Fruit fly (Drosophila melanogaster): Measurements from ENCODE around the gene shv.

Gene shv

DNA sequence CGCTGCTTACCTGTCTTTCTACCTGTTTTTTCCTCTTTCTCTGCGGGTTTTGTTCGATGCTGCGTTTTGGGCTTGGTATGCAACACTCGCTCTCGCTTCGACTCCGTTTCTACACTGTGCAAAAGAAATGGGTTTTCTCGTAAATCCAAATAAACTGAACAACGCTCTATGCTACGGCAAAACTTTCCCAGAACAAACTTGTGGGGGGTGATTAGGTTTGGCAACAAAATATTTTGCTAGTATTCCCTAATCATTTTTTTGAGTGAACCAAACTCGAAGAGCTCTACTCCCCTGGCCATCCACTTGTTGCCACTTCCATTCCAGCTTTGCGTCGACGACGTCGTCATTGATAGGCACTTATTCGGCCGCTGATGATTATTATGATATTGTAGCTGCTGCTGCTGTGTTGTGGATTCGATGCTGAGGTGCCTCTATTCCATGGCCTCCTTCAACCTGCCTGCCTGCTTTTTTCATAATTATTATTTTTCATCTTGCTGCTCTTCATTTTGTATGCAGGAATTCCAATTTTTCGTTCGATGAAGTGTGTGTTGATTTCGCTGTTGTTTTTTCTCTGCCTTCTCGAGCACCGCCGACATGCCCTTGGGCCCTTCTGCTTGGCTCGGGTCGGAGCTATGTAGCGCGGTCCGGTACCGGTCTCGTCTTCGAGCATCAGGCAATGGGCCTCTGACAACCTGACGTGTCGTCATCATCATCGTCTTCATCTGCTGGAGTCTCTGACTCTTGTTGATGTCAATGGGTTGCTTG lies 10.8 kb upstream of the shv start (continued):
- TF ChIP-seq CG8632 (GFP tag; optimal IDR thresholded peaks at IDR 0.05) = peak; percentile 96
- TF ChIP-seq Ets21C (GFP tag; optimal IDR thresholded peaks at IDR 0.05) = peak; percentile 95
- peak; percentile 97 for TF ChIP-seq Hr39 (GFP tag; optimal IDR thresholded peaks at IDR 0.05)
- peak; percentile 84 for TF ChIP-seq Blimp-1 (GFP tag; optimal IDR thresholded peaks at IDR 0.05)
- TF ChIP-seq dsx (GFP tag; optimal IDR thresholded peaks at IDR 0.05; ENCODE audit: poor library complexity, severe bottlenecking) = peak; percentile 94
- TF ChIP-seq dac (GFP tag; optimal IDR thresholded peaks at IDR 0.05) = peak; percentile 88
- TF ChIP-seq Hr38 (GFP tag; optimal IDR thresholded peaks at IDR 0.05) = peak; percentile 79
- TF ChIP-seq eg (GFP tag; IDR thresholded peaks at IDR 0.05) = peak; percentile 95
- peak; percentile 98 for TF ChIP-seq CG31627 (GFP tag; optimal IDR thresholded peaks at IDR 0.05)
- peak; percentile 95 for TF ChIP-seq vri (GFP tag; optimal IDR thresholded peaks at IDR 0.05)
- peak; percentile 95 for TF ChIP-seq CG32006 (GFP tag; optimal IDR thresholded peaks at IDR 0.05)
- peak; percentile 97 for TF ChIP-seq lz (GFP tag; optimal IDR thresholded peaks at IDR 0.05)
- peak; percentile 97 for TF ChIP-seq CG6163 (GFP tag; IDR thresholded peaks at IDR 0.05)
- peak; percentile 95 for TF ChIP-seq fd59A (GFP tag; optimal IDR thresholded peaks at IDR 0.05)
- peak; percentile 93 for TF ChIP-seq CG6276 (GFP tag; optimal IDR thresholded peaks at IDR 0.05)
- peak; percentile 88 to 95 for TF ChIP-seq salr (GFP tag; optimal IDR thresholded peaks at IDR 0.05)
- peak; percentile 98 for TF ChIP-seq esn (GFP tag; optimal IDR thresholded peaks at IDR 0.05)
- peak; percentile 95 for TF ChIP-seq Sox15 (GFP tag; optimal IDR thresholded peaks at IDR 0.05)
- TF ChIP-seq Lpt (GFP tag; optimal IDR thresholded peaks at IDR 0.05) = peak; percentile 96
- peak; percentile 98 for TF ChIP-seq cyc (GFP tag; optimal IDR thresholded peaks at IDR 0.05)
- TF ChIP-seq CG11762 (GFP tag; optimal IDR thresholded peaks at IDR 0.05; ENCODE audit: insufficient read depth) = peak; percentile 93
- TF ChIP-seq CG34406 (GFP tag; optimal IDR thresholded peaks at IDR 0.05) = peak; percentile 96
- TF ChIP-seq Ets96B (tag; optimal IDR thresholded peaks at IDR 0.05) = peak; percentile 96
- TF ChIP-seq Sox14 (GFP tag; optimal IDR thresholded peaks at IDR 0.05) = peak; percentile 97
- TF ChIP-seq CG10631 (GFP tag; optimal IDR thresholded peaks at IDR 0.05) = peak; percentile 96
- TF ChIP-seq acj6 (GFP tag; optimal IDR thresholded peaks at IDR 0.05) = peak; percentile 97
- peak; percentile 98 for TF ChIP-seq CG7368 (GFP tag; optimal IDR thresholded peaks at IDR 0.05)

- TF ChIP-seq CG7368 (GFP tag; optimal IDR thresholded peaks at IDR 0.05) (no peak), eg (GFP tag; IDR thresholded peaks at IDR 0.05) (no peak), Eip93F (GFP tag; optimal IDR thresholded peaks at IDR 0.05) (no peak), CG3032 (tag; optimal IDR thresholded peaks at IDR 0.05) (no peak), svp (GFP tag) (no peak), CG15336 (GFP tag; IDR thresholded peaks at IDR 0.05) (no peak), lz (GFP tag; optimal IDR thresholded peaks at IDR 0.05) (no peak), Sox14 (GFP tag; optimal IDR thresholded peaks at IDR 0.05) (no peak), CG6854 (GFP tag; optimal IDR thresholded peaks at IDR 0.05) (no peak)
Measured at dm6 chr2L:447124-447523, 5.8 kb upstream of the shv start.

dm6 chr2L:451705-452472 lies 1.0 kb upstream of the shv start:
- TF ChIP-seq cyc (GFP tag; optimal IDR thresholded peaks at IDR 0.05) (peak; percentile 14), topi (GFP tag; optimal IDR thresholded peaks at IDR 0.05) (no peak), Sox15 (GFP tag; optimal IDR thresholded peaks at IDR 0.05) (no peak), CG1621 (tag; optimal IDR thresholded peaks at IDR 0.05) (peak; percentile 10), Sox14 (GFP tag; optimal IDR thresholded peaks at IDR 0.05) (peak; percentile 65), lz (GFP tag; optimal IDR thresholded peaks at IDR 0.05) (no peak), CG3032 (tag; optimal IDR thresholded peaks at IDR 0.05) (peak; percentile 50), Hr39 (GFP tag; optimal IDR thresholded peaks at IDR 0.05) (no peak), dac (GFP tag; optimal IDR thresholded peaks at IDR 0.05) (no peak), CG10669 (GFP tag; optimal IDR thresholded peaks at IDR 0.05) (peak; percentile 61), fd85E (GFP tag; optimal IDR thresholded peaks at IDR 0.05) (no peak), Met (GFP tag; optimal IDR thresholded peaks at IDR 0.05) (no peak), Gug (GFP tag; IDR thresholded peaks at IDR 0.05) (0 out of 2 replicates have a peak, but pooled peaks have one; percentile 22), CG11294 (GFP tag; IDR thresholded peaks at IDR 0.05) (0 out of 2 replicates have a peak, but pooled peaks have one; percentile 35), CG7368 (GFP tag; optimal IDR thresholded peaks at IDR 0.05) (peak; percentile 45), fkh (GFP tag; optimal IDR thresholded peaks at IDR 0.05) (no peak), CG15336 (GFP tag; IDR thresholded peaks at IDR 0.05) (peak; percentile 52), Ets96B (tag; optimal IDR thresholded peaks at IDR 0.05) (peak; percentile 20), CG6276 (GFP tag; optimal IDR thresholded peaks at IDR 0.05) (no peak), CG6792 (GFP tag; optimal IDR thresholded peaks at IDR 0.05) (peak; percentile 48), dsx (GFP tag; optimal IDR thresholded peaks at IDR 0.05; ENCODE audit: poor library complexity, severe bottlenecking) (peak; percentile 19), CG8119 (GFP tag; IDR thresholded peaks at IDR 0.05) (peak; percentile 37; the same call in 1 of the 3 replicates), CG6163 (GFP tag; IDR thresholded peaks at IDR 0.05) (peak; percentile 16; the same call in 1 of the 3 replicates), CG34406 (GFP tag; optimal IDR thresholded peaks at IDR 0.05) (peak; percentile 28), esn (GFP tag; optimal IDR thresholded peaks at IDR 0.05) (peak; percentile 25), salr (GFP tag; optimal IDR thresholded peaks at IDR 0.05) (no peak), CG8632 (GFP tag; optimal IDR thresholded peaks at IDR 0.05) (no peak), Eip93F (GFP tag; optimal IDR thresholded peaks at IDR 0.05) (peak; percentile 28)

Measured in whole organism, prepupa.